Worm (Caenorhabditis elegans) whole organism, midembryonic: ENCODE measurements around the gene fbxc-49.

Experiments
- T22C8.4 ChIP-seq: fragments of 200-800 bp; sonication (Bioruptor generic); IDR thresholded peaks from 2 replicates; pipeline ENCODE4 v1.3.6; 2022; ENCODE audit warnings: missing genetic modification characterization, missing compliant biosample characterization
- cog-1 ChIP-seq: sonication (generic microtip); optimal IDR thresholded peaks from 2 replicates; lab custom pipeline; 2016; ENCODE audit warnings: missing genetic modification characterization, missing compliant biosample characterization
- flt-1 ChIP-seq: fragments of 200-800 bp; sonication (Bioruptor generic); IDR thresholded peaks from 2 replicates; pipeline ENCODE4 v1.3.6; 2022; ENCODE audit warnings: missing genetic modification characterization, missing compliant biosample characterization
- klf-2 ChIP-seq: fragments of 200-800 bp; sonication (Bioruptor generic); conservative IDR thresholded peaks from 2 replicates; pipeline ENCODE4 v1.3.6; 2022; ENCODE audit warnings: missing genetic modification reagents, missing genetic modification characterization, missing compliant biosample characterization
- med-1 ChIP-seq: sonication (generic microtip); optimal IDR thresholded peaks from 2 replicates; lab custom pipeline; 2017; ENCODE audit warnings: missing genetic modification characterization, mild to moderate bottlenecking, missing compliant biosample characterization, antibody characterized with exemption, missing genetic modification reagents; ENCODE audit not compliant: insufficient read depth
- ref-1 ChIP-seq: fragments of 200-800 bp; sonication (Bioruptor generic); conservative IDR thresholded peaks from 2 replicates; pipeline ENCODE4 v1.3.6; 2022; ENCODE audit warnings: missing genetic modification reagents, missing genetic modification characterization, missing compliant biosample characterization
- tab-1 ChIP-seq: fragments of 200-800 bp; sonication (Bioruptor generic); IDR thresholded peaks from 2 replicates; pipeline ENCODE4 v1.3.6; 2022; ENCODE audit warnings: missing genetic modification characterization, missing compliant biosample characterization
- ztf-23 ChIP-seq: fragments of 200-800 bp; sonication (Bioruptor generic); IDR thresholded peaks from 2 replicates; pipeline ENCODE4 v1.3.6; 2022; ENCODE audit warnings: missing genetic modification reagents, missing genetic modification characterization, missing compliant biosample characterization
- ztf-29 ChIP-seq: fragments of 200-800 bp; sonication (Bioruptor generic); IDR thresholded peaks from 2 replicates; pipeline ENCODE4 v1.3.6; 2022; ENCODE audit warnings: missing genetic modification reagents, missing genetic modification characterization, missing compliant biosample characterization

Gene fbxc-49

DNA sequence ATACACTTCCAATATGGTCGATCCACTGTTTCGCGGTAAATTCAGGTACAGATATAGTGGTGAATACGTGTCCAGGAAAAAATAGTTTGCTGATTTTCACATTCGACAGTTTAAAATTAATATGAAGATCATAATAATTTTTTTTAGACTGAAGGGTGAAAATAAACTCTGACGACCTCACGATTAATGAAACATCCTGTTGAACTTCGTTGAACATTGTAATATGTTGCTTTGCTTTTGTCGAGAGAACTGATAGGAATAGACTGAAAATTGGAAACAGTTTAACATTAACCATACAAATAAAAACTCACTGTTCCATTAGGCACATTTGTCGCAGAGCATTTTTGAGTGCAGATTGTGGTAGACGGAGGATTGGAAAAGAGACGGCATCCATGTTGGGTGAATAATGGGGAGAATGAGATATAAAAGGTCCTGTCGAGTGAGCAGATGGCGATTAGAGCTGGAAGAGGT, 9.6 kb downstream of the fbxc-49 start, which contains the start of gene fbxb-37:
fbxb-37 (minus strand) TSS at position 421 of the 471 bp plus-strand sequence.
- no peak for TF ChIP-seq ztf-29 (GFP tag; lab: Robert Waterston, UW)
- TF ChIP-seq klf-2 (GFP tag; lab: Robert Waterston, UW): no peak
- TF ChIP-seq flt-1 (GFP tag; lab: Robert Waterston, UW): no peak
- no peak for TF ChIP-seq med-1 (GFP tag; lab: Kevin White, UChicago)
- no peak for TF ChIP-seq cog-1 (tag; lab: Kevin White, UChicago)
- no peak for TF ChIP-seq ref-1 (GFP tag; lab: Robert Waterston, UW)
- no peak for TF ChIP-seq T22C8.4 (GFP tag; lab: Robert Waterston, UW)
- no peak for TF ChIP-seq tab-1 (GFP tag; lab: Robert Waterston, UW)
- TF ChIP-seq ztf-23 (GFP tag; lab: Robert Waterston, UW): no peak

- TF ChIP-seq ztf-23 (GFP tag; lab: Robert Waterston, UW) (no peak), flt-1 (GFP tag; lab: Robert Waterston, UW) (no peak), klf-2 (GFP tag; lab: Robert Waterston, UW) (no peak), T22C8.4 (GFP tag; lab: Robert Waterston, UW) (no peak), ref-1 (GFP tag; lab: Robert Waterston, UW) (no peak), med-1 (GFP tag; lab: Kevin White, UChicago) (no peak), cog-1 (tag; lab: Kevin White, UChicago) (no peak), tab-1 (GFP tag; lab: Robert Waterston, UW) (no peak), ztf-29 (GFP tag; lab: Robert Waterston, UW) (no peak)
Measured at ce11 chrII:2094924-2095650, 11.2 kb downstream of the fbxc-49 start, which contains the start of gene T16A1.2. Gene T16A1.2 (plus strand): TSS chrII:2095600.

DNA sequence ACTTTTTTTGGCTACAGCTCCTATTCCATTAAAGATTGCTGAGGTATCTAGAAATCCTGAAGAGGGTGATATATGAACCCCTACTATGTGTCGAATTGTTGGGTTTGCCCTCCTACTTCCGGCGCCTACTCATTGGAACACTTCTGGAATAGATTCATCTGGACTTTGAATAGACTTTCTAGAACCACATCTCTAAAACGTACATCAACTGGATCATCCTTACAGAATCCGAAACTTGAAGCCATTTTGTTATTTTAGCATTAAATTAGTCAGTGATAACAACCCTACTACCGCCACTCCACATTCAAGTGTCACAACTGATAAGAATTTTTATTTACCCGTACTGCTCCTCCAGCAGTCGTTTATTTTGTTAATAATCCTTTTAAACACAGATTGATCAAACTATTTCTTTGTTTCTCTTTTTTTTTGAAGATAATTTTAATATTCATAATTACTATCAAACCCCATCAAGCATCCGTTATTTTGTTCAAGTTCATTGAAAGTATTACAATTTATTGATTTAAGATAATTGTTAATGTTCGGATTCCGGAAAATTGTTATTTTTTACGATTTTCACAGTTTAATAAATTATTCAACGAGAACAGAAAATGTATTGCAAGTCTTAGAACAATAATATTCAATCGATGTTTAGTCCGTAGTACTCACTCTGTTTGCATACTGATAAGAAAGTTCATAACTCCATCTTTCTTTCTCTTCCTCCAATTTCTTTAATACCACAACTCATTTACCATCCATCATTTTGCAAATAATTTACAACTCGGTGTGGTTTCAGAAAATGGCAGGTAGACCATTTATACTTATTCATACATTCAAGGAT, 15.4 kb downstream of the fbxc-49 start, which contains the start of gene math-42:
math-42 (plus strand) TSS at position 788 of the 838 bp plus-strand sequence.
- TF ChIP-seq ztf-23 (GFP tag; lab: Robert Waterston, UW) (no peak), med-1 (GFP tag; lab: Kevin White, UChicago) (no peak), ztf-29 (GFP tag; lab: Robert Waterston, UW) (no peak), tab-1 (GFP tag; lab: Robert Waterston, UW) (no peak), T22C8.4 (GFP tag; lab: Robert Waterston, UW) (no peak), flt-1 (GFP tag; lab: Robert Waterston, UW) (no peak), cog-1 (tag; lab: Kevin White, UChicago) (no peak)

ce11 chrII:2108295-2108694, 24.4 kb downstream of the fbxc-49 start, which contains the start of gene R52.4:
Gene R52.4 (minus strand): TSS chrII:2108395.
- TF ChIP-seq T22C8.4 (GFP tag; lab: Robert Waterston, UW): no peak
- no peak for TF ChIP-seq flt-1 (GFP tag; lab: Robert Waterston, UW)
- TF ChIP-seq ref-1 (GFP tag; lab: Robert Waterston, UW): no peak
- TF ChIP-seq cog-1 (tag; lab: Kevin White, UChicago): no peak
- TF ChIP-seq ztf-29 (GFP tag; lab: Robert Waterston, UW): no peak
- no peak for TF ChIP-seq klf-2 (GFP tag; lab: Robert Waterston, UW)
- TF ChIP-seq tab-1 (GFP tag; lab: Robert Waterston, UW): no peak
- no peak for TF ChIP-seq med-1 (GFP tag; lab: Kevin White, UChicago)
- no peak for TF ChIP-seq ztf-23 (GFP tag; lab: Robert Waterston, UW)

DNA sequence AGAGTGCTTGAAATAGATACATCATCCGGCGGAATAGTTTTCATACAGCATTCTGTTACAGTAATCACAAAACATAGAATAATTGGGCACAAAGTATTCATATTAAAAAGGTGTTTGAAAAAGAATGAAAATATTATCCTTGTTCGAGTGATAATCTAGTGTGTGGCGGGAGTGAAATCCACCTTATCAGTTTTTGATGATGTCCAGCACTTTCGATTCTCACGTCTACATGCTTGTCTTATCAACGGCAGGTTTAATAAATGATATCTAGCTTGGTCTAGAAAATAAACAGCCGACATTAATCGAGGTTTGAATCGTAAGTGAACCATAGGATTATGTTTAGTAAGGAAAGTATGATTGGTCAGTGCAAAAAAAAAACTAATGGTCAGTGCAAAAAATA, 26.0 kb downstream of the fbxc-49 start, which contains the start of gene R52.5:
R52.5 (minus strand) TSS at position 101 of the 400 bp plus-strand sequence.
- TF ChIP-seq T22C8.4 (GFP tag; lab: Robert Waterston, UW) (no peak), klf-2 (GFP tag; lab: Robert Waterston, UW) (no peak), ztf-23 (GFP tag; lab: Robert Waterston, UW) (no peak), tab-1 (GFP tag; lab: Robert Waterston, UW) (no peak), ref-1 (GFP tag; lab: Robert Waterston, UW) (no peak), flt-1 (GFP tag; lab: Robert Waterston, UW) (no peak), ztf-29 (GFP tag; lab: Robert Waterston, UW) (no peak), cog-1 (tag; lab: Kevin White, UChicago) (no peak)

DNA sequence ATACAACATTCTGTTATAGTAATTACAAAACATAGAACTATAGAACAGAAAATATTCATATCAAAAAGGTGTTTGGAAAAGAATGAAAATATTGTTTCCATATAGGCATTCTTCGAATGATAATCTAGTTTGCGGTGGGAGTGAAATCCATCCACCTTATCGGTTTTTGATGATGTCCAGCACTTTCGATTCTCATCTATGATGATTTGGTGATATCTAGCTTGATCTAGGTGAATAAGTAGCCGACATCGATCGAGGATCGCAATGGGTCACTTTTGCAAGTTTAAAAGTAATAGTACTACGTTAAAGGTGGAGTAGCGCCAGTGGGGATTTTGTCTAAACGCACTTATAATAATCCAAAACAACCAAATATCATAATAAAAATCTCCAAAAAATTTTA, 29.0 kb downstream of the fbxc-49 start, which contains the start of gene R52.6:
R52.6 (minus strand) TSS at position 101 of the 400 bp plus-strand sequence.
- TF ChIP-seq klf-2 (GFP tag; lab: Robert Waterston, UW) (no peak), cog-1 (tag; lab: Kevin White, UChicago) (no peak), ref-1 (GFP tag; lab: Robert Waterston, UW) (no peak), med-1 (GFP tag; lab: Kevin White, UChicago) (no peak), ztf-29 (GFP tag; lab: Robert Waterston, UW) (no peak), ztf-23 (GFP tag; lab: Robert Waterston, UW) (no peak), T22C8.4 (GFP tag; lab: Robert Waterston, UW) (no peak), tab-1 (GFP tag; lab: Robert Waterston, UW) (no peak)

ce11 chrII:2114488-2114887, 30.6 kb downstream of the fbxc-49 start:
- no peak for TF ChIP-seq T22C8.4 (GFP tag; lab: Robert Waterston, UW)
- TF ChIP-seq ref-1 (GFP tag; lab: Robert Waterston, UW): no peak
- no peak for TF ChIP-seq cog-1 (tag; lab: Kevin White, UChicago)
- no peak for TF ChIP-seq flt-1 (GFP tag; lab: Robert Waterston, UW)
- TF ChIP-seq med-1 (GFP tag; lab: Kevin White, UChicago): no peak
- no peak for TF ChIP-seq klf-2 (GFP tag; lab: Robert Waterston, UW)
- TF ChIP-seq ztf-29 (GFP tag; lab: Robert Waterston, UW): no peak
- no peak for TF ChIP-seq ztf-23 (GFP tag; lab: Robert Waterston, UW)
- no peak for TF ChIP-seq tab-1 (GFP tag; lab: Robert Waterston, UW)
